Fruit fly (Drosophila melanogaster) Kc167 (cell line): ENCODE data around the gene Ostgamma.

Source experiments
- Myc ChIP-seq: fragments of >200 bp; optimal IDR thresholded peaks from 2 replicates; lab custom pipeline; 2017; ENCODE audit warnings: missing external identifiers
- Sin3A ChIP-seq: fragments of >200 bp; optimal IDR thresholded peaks from 2 replicates; lab custom pipeline; 2018; ENCODE audit warnings: missing external identifiers
- h ChIP-seq: fragments of >200 bp; optimal IDR thresholded peaks from 3 replicates; lab custom pipeline; 2018; ENCODE audit warnings: missing external identifiers
- psq ChIP-seq: fragments of >200 bp; optimal IDR thresholded peaks from 2 replicates; lab custom pipeline; 2017; ENCODE audit warnings: missing external identifiers
- ttk ChIP-seq: sonication (Bioruptor generic); optimal IDR thresholded peaks from 2 replicates; lab custom pipeline; 2017; ENCODE audit warnings: missing external identifiers

- no peak for TF ChIP-seq psq
- TF ChIP-seq Myc = no peak
- TF ChIP-seq Sin3A (lab: Kevin White, UChicago) = no peak
- TF ChIP-seq h (lab: Kevin White, UChicago) = no peak
- no peak for TF ChIP-seq ttk (lab: Kevin White, UChicago)
Measured at dm6 chr2L:8296395-8296794, 11.6 kb downstream of the Ostgamma start.
